Fruit fly (Drosophila melanogaster): ENCODE results near the gene CG8460.

DNA sequence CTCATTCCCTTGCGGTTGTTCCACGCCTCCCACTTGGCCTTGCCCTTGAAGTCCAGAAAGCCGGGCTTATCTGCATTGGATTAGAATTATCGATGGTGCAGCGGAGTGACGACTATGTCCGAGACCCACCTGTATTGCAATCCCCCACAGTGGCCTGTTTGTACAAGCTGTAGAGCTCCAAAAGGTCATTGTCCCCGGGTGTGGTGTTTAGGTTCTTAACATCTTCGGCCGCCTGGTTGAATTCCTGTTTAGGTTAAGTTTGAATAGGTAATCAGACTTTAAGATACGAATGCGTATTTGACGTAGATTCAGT, 35.0 kb upstream of the CG8460 start:
- TF ChIP-seq Rel (GFP tag; optimal IDR thresholded peaks at IDR 0.05) (no peak), Rel (tag; optimal IDR thresholded peaks at IDR 0.05) (no peak), br (GFP tag; optimal IDR thresholded peaks at IDR 0.05) (no peak), CG9705 (GFP tag; optimal IDR thresholded peaks at IDR 0.05) (no peak), brk (GFP tag; optimal IDR thresholded peaks at IDR 0.05) (no peak), psq (GFP tag; optimal IDR thresholded peaks at IDR 0.05) (no peak), Mio (GFP tag; optimal IDR thresholded peaks at IDR 0.05) (no peak), dl (GFP tag; optimal IDR thresholded peaks at IDR 0.05; ENCODE audit: insufficient read depth in 1 of 2, partially characterized antibody in 2 of 2) (no peak), Vsx2 (GFP tag; optimal IDR thresholded peaks at IDR 0.05; ENCODE audit: partially characterized antibody) (no peak), woc (GFP tag; optimal IDR thresholded peaks at IDR 0.05) (no peak), rgr (GFP tag; optimal IDR thresholded peaks at IDR 0.05) (no peak), Hr78 (GFP tag; optimal IDR thresholded peaks at IDR 0.05) (no peak), fru (GFP tag; optimal IDR thresholded peaks at IDR 0.05) (no peak), tai (GFP tag; optimal IDR thresholded peaks at IDR 0.05) (no peak)
